Fruit fly (Drosophila melanogaster) whole organism, prepupa: ENCODE measurements around the gene CG9222.
A peak's percentile ranks its signal among the peaks of the same experiment; 100 is the strongest.

Experiments
- Blimp-1 ChIP-seq: fragments of 200-800 bp; sonication (Bioruptor generic); optimal IDR thresholded peaks from 3 replicates; lab custom pipeline; 2017; ENCODE audit warnings: missing biosample characterization, missing genetic modification characterization, mild to moderate bottlenecking, moderate library complexity, missing genetic modification reagents
- CG11294 ChIP-seq: fragments of 200-800 bp; sonication (Bioruptor generic); IDR thresholded peaks from 2 replicates; pipeline ENCODE4 v1.3.6; 2022; ENCODE audit warnings: missing biosample characterization, missing genetic modification characterization
- CG11902 ChIP-seq: fragments of 200-800 bp; sonication (Bioruptor generic); optimal IDR thresholded peaks from 3 replicates; lab custom pipeline; 2016; ENCODE audit warnings: missing biosample characterization, missing genetic modification characterization
- CG1621 ChIP-seq: fragments of 200-800 bp; sonication (Bioruptor generic); optimal IDR thresholded peaks from 3 replicates; lab custom pipeline; 2018; ENCODE audit warnings: missing biosample characterization, mild to moderate bottlenecking, missing genetic modification characterization
- CG16779 ChIP-seq: fragments of 200-800 bp; sonication (Bioruptor generic); optimal IDR thresholded peaks from 3 replicates; lab custom pipeline; 2017; ENCODE audit warnings: missing biosample characterization, mild to moderate bottlenecking, missing genetic modification characterization
- CG3032 ChIP-seq: fragments of 200-800 bp; optimal IDR thresholded peaks from 2 replicates; lab custom pipeline; 2019; ENCODE audit warnings: missing biosample characterization, mild to moderate bottlenecking, missing genetic modification characterization, moderate library complexity
- CG31627 ChIP-seq: fragments of 200-800 bp; sonication (Bioruptor generic); optimal IDR thresholded peaks from 3 replicates; lab custom pipeline; 2016; ENCODE audit warnings: missing biosample characterization, missing genetic modification characterization
- CG32006 ChIP-seq: fragments of 200-800 bp; sonication (Bioruptor generic); optimal IDR thresholded peaks from 3 replicates; lab custom pipeline; 2017; ENCODE audit warnings: missing biosample characterization, mild to moderate bottlenecking, missing genetic modification characterization
- CG34406 ChIP-seq: fragments of 200-800 bp; sonication (Bioruptor generic); optimal IDR thresholded peaks from 3 replicates; lab custom pipeline; 2016; ENCODE audit warnings: missing biosample characterization, missing genetic modification characterization
- CG3919 ChIP-seq: fragments of 200-800 bp; sonication (Bioruptor generic); optimal IDR thresholded peaks from 3 replicates; lab custom pipeline; 2016; ENCODE audit warnings: missing biosample characterization, missing genetic modification characterization
- CG4318 ChIP-seq: fragments of 200-800 bp; sonication (Bioruptor generic); optimal IDR thresholded peaks from 3 replicates; lab custom pipeline; 2017; ENCODE audit warnings: missing biosample characterization, mild to moderate bottlenecking, missing genetic modification characterization
- CG6163 ChIP-seq: fragments of 200-800 bp; sonication (Bioruptor generic); IDR thresholded peaks from 3 replicates; pipeline ENCODE4 v1.3.6; 2022; ENCODE audit warnings: missing biosample characterization, missing genetic modification characterization
- CG6792 ChIP-seq: fragments of 200-800 bp; sonication (Bioruptor generic); optimal IDR thresholded peaks from 3 replicates; lab custom pipeline; 2016; ENCODE audit warnings: missing biosample characterization, missing genetic modification characterization
- CG6854 ChIP-seq: fragments of 200-800 bp; sonication (Bioruptor generic); optimal IDR thresholded peaks from 2 replicates; lab custom pipeline; 2017; ENCODE audit warnings: missing biosample characterization, mild to moderate bottlenecking, missing genetic modification characterization
- CG7368 ChIP-seq: fragments of 200-800 bp; sonication (Bioruptor generic); optimal IDR thresholded peaks from 3 replicates; lab custom pipeline; 2016; ENCODE audit warnings: missing biosample characterization, missing genetic modification characterization
- CG8119 ChIP-seq: fragments of 200-800 bp; sonication (Bioruptor generic); IDR thresholded peaks from 3 replicates; pipeline ENCODE4 v1.3.6; 2022; ENCODE audit warnings: missing biosample characterization, missing genetic modification characterization
- CG8319 ChIP-seq: fragments of 200-800 bp; sonication (Bioruptor generic); optimal IDR thresholded peaks from 3 replicates; lab custom pipeline; 2016; ENCODE audit warnings: missing biosample characterization, missing genetic modification characterization
- CG8632 ChIP-seq: fragments of 200-800 bp; sonication (Bioruptor generic); optimal IDR thresholded peaks from 3 replicates; lab custom pipeline; 2016; ENCODE audit warnings: missing biosample characterization, missing genetic modification characterization
- CG9139 ChIP-seq: fragments of 200-800 bp; sonication (Bioruptor generic); optimal IDR thresholded peaks from 3 replicates; lab custom pipeline; 2017; ENCODE audit warnings: missing biosample characterization, mild to moderate bottlenecking, missing genetic modification characterization
- Eip75B ChIP-seq: fragments of 200-800 bp; sonication (Bioruptor generic); optimal IDR thresholded peaks from 3 replicates; lab custom pipeline; 2016; ENCODE audit warnings: missing biosample characterization, missing genetic modification characterization
- Eip78C ChIP-seq: fragments of 200-800 bp; sonication (Bioruptor generic); peaks from one replicate; lab custom pipeline; 2016; ENCODE audit warnings: missing biosample characterization, missing genetic modification characterization
- Eip93F ChIP-seq: fragments of 200-800 bp; sonication (Bioruptor generic); optimal IDR thresholded peaks from 2 replicates; lab custom pipeline; 2016; ENCODE audit warnings: missing biosample characterization, mild to moderate bottlenecking, missing genetic modification characterization
- Ets21C ChIP-seq: fragments of 200-800 bp; sonication (Bioruptor generic); optimal IDR thresholded peaks from 3 replicates; lab custom pipeline; 2016; ENCODE audit warnings: missing biosample characterization, missing genetic modification characterization
- Hr38 ChIP-seq: sonication (Bioruptor generic); optimal IDR thresholded peaks from 2 replicates; lab custom pipeline; 2016; ENCODE audit warnings: missing biosample characterization, missing genetic modification characterization
- Hr39 ChIP-seq: fragments of 200-800 bp; sonication (Bioruptor generic); optimal IDR thresholded peaks from 2 replicates; lab custom pipeline; 2016; ENCODE audit warnings: missing biosample characterization, missing genetic modification characterization
- Met ChIP-seq: fragments of 200-800 bp; sonication (Bioruptor generic); optimal IDR thresholded peaks from 3 replicates; lab custom pipeline; 2016; ENCODE audit warnings: missing biosample characterization, missing genetic modification characterization
- Sox14 ChIP-seq: fragments of 200-800 bp; sonication (Bioruptor generic); optimal IDR thresholded peaks from 3 replicates; lab custom pipeline; 2016; ENCODE audit warnings: missing biosample characterization, missing genetic modification characterization
- Sox15 ChIP-seq: fragments of 200-800 bp; sonication (Bioruptor generic); optimal IDR thresholded peaks from 3 replicates; lab custom pipeline; 2016; ENCODE audit warnings: missing biosample characterization, missing genetic modification characterization
- achi ChIP-seq: fragments of 200-800 bp; sonication (Bioruptor generic); optimal IDR thresholded peaks from 3 replicates; lab custom pipeline; 2016; ENCODE audit warnings: missing biosample characterization, missing genetic modification characterization
- acj6 ChIP-seq: fragments of 200-800 bp; sonication (Bioruptor generic); optimal IDR thresholded peaks from 3 replicates; lab custom pipeline; 2016; ENCODE audit warnings: missing biosample characterization, missing genetic modification characterization
- dac ChIP-seq: fragments of 200-800 bp; sonication (Bioruptor generic); optimal IDR thresholded peaks from 2 replicates; lab custom pipeline; 2017; ENCODE audit warnings: missing biosample characterization, mild to moderate bottlenecking, missing genetic modification characterization
- dsx ChIP-seq: fragments of 200-800 bp; optimal IDR thresholded peaks from 3 replicates; lab custom pipeline; 2019; ENCODE audit warnings: missing biosample characterization, mild to moderate bottlenecking, missing genetic modification characterization, moderate library complexity; ENCODE audit not compliant: poor library complexity, severe bottlenecking
- esn ChIP-seq: fragments of 200-800 bp; sonication (Bioruptor generic); optimal IDR thresholded peaks from 2 replicates; lab custom pipeline; 2016; ENCODE audit warnings: missing biosample characterization, mild to moderate bottlenecking, missing genetic modification characterization, moderate library complexity
- fd59A ChIP-seq: fragments of 200-800 bp; sonication (Bioruptor generic); optimal IDR thresholded peaks from 2 replicates; lab custom pipeline; 2017; ENCODE audit warnings: missing biosample characterization, mild to moderate bottlenecking, missing genetic modification characterization, missing genetic modification reagents
- fd85E ChIP-seq: fragments of 200-800 bp; sonication (Bioruptor generic); optimal IDR thresholded peaks from 3 replicates; lab custom pipeline; 2016; ENCODE audit warnings: missing biosample characterization, missing genetic modification characterization
- lz ChIP-seq: fragments of 200-800 bp; sonication (Bioruptor generic); optimal IDR thresholded peaks from 3 replicates; lab custom pipeline; 2016; ENCODE audit warnings: missing biosample characterization, missing genetic modification characterization
- net ChIP-seq: fragments of 200-800 bp; sonication (Bioruptor generic); optimal IDR thresholded peaks from 3 replicates; lab custom pipeline; 2016; ENCODE audit warnings: missing biosample characterization, missing genetic modification characterization
- pdm3 ChIP-seq: fragments of 200-800 bp; sonication (Bioruptor generic); optimal IDR thresholded peaks from 3 replicates; lab custom pipeline; 2016; ENCODE audit warnings: missing biosample characterization, missing genetic modification characterization
- spab ChIP-seq: fragments of 200-800 bp; sonication (Bioruptor generic); optimal IDR thresholded peaks from 2 replicates; lab custom pipeline; 2017; ENCODE audit warnings: missing biosample characterization, mild to moderate bottlenecking, missing genetic modification characterization, missing genetic modification reagents
- ss ChIP-seq, 2 experiments: fragments of 200-800 bp; sonication (Bioruptor generic); optimal IDR thresholded peaks; 2 replicates in 1 of 2; 3 replicates in 1 of 2; lab custom pipeline; 2017 to 2018; ENCODE audit warnings: mild to moderate bottlenecking in 2 of 2, missing biosample characterization in 2 of 2, missing genetic modification characterization in 2 of 2, moderate library complexity in 1 of 2
- svp ChIP-seq: fragments of 200-800 bp; sonication (Bioruptor generic); peaks from one replicate; lab custom pipeline; 2016; ENCODE audit warnings: missing biosample characterization, missing genetic modification characterization
- topi ChIP-seq: fragments of 200-800 bp; sonication (Bioruptor generic); optimal IDR thresholded peaks from 3 replicates; lab custom pipeline; 2016; ENCODE audit warnings: missing biosample characterization, missing genetic modification characterization
- vri ChIP-seq: fragments of 200-800 bp; sonication (Bioruptor generic); optimal IDR thresholded peaks from 3 replicates; lab custom pipeline; 2016; ENCODE audit warnings: missing biosample characterization, mild to moderate bottlenecking, missing genetic modification characterization

CG9222 gene

DNA sequence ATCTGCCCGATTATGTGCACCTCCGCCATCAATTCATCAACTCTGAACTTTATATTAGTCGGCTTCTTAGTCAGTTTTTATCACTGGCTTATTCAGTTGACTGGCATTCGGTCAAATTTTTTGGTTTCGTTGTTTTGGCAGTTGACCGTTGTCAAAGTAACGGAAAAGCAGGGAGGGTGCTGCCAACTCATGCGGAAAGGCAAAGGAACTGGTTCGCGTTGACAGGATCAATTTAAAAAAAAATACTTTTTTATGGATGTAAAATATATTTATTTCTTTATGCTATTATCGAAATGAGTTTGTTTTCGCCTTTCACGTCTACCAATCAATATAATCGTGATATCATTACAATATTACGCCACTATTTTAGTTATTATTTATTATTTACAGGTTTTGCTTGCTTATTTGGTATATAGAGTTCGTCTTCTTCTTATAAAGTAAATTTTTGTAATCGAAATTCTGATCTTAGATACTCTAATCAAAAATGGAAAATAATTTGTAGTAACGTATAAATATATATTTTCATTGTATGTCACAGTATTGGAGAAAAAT lies at the start of gene CG9222, which contains the start of the genes B9d2 and tctn:
Gene CG9222, plus strand, starts transcription at position 502 of the 552 bp plus-strand sequence.
Gene B9d2, minus strand, starts transcription at position 130 of the 552 bp plus-strand sequence.
Gene tctn, minus strand, starts transcription at position 130 of the 552 bp plus-strand sequence.
- TF ChIP-seq CG7368 (GFP tag; lab: Kevin White, UChicago) (no peak), fd85E (no peak), CG1621 (no peak), Met (GFP tag; lab: Kevin White, UChicago) (no peak), esn (no peak), CG3919 (GFP tag; lab: Kevin White, UChicago) (no peak), Blimp-1 (GFP tag; lab: Kevin White, UChicago) (no peak), CG8119 (GFP tag; lab: Robert Waterston, UW) (no peak), CG16779 (tag; lab: Kevin White, UChicago) (no peak), ss (GFP tag; optimal IDR thresholded peaks at IDR 0.05; lab: Kevin White, UChicago) (no peak), Ets21C (GFP tag; lab: Kevin White, UChicago) (no peak), CG6163 (GFP tag; lab: Robert Waterston, UW) (no peak), svp (GFP tag; lab: Kevin White, UChicago) (no peak), CG9139 (no peak), Sox14 (GFP tag; lab: Kevin White, UChicago) (no peak), lz (GFP tag; lab: Kevin White, UChicago) (no peak), dac (GFP tag; lab: Kevin White, UChicago) (no peak), CG11902 (no peak), pdm3 (no peak), CG32006 (GFP tag; lab: Kevin White, UChicago) (no peak)

DNA sequence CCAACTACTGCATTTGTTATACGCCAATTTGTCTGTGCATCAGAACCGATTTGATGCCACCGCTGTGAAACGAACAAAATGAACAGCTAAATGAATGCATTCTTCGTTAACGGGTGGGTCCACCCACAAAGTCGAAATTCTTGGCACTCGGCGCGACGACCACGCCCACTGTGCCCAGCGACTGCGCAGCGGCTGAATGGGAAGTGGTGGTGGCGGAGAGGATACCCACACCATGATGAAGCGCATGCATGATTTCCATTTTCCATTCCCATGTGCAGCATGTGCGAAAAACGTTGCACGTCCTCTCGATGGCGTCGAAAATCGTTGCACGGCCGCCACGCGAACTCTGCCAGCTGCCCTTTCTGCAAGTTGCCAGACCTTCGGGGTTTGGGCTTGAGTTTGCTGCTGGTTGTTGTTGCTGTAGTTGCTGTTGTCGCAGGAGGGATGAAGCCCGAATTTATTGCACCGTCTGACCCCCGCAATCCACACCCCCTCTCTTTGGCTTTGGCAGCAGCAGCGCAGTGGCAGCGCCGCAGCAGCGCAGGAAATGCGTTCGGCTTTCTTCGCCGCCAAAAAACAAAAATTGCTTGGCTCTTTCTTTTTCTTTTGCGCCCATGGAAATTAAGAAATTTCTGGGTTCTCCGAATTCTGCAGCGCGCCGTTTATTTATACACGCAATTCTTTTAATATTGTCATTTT lies 49.5 kb upstream of the CG9222 start:
- TF ChIP-seq Met (GFP tag; lab: Kevin White, UChicago) (peak; percentile 100), CG6792 (GFP tag; lab: Kevin White, UChicago) (no peak), Ets21C (GFP tag; lab: Kevin White, UChicago) (no peak), CG6163 (GFP tag; lab: Robert Waterston, UW) (peak; percentile 29; the same call in 1 of the 3 replicates), Eip75B (no peak), CG8632 (no peak), Hr39 (GFP tag; lab: Kevin White, UChicago) (peak; percentile 4), Blimp-1 (GFP tag; lab: Kevin White, UChicago) (peak; percentile 42), Eip93F (GFP tag; lab: Kevin White, UChicago) (peak; percentile 73), topi (GFP tag; lab: Kevin White, UChicago) (no peak), ss (GFP tag; optimal IDR thresholded peaks at IDR 0.05; lab: Kevin White, UChicago) (peak; percentile 54 to 73), CG6854 (GFP tag; lab: Kevin White, UChicago) (peak; percentile 72), Eip78C (GFP tag; lab: Kevin White, UChicago) (peak; percentile 93), svp (GFP tag; lab: Kevin White, UChicago) (peak; percentile 93)

DNA sequence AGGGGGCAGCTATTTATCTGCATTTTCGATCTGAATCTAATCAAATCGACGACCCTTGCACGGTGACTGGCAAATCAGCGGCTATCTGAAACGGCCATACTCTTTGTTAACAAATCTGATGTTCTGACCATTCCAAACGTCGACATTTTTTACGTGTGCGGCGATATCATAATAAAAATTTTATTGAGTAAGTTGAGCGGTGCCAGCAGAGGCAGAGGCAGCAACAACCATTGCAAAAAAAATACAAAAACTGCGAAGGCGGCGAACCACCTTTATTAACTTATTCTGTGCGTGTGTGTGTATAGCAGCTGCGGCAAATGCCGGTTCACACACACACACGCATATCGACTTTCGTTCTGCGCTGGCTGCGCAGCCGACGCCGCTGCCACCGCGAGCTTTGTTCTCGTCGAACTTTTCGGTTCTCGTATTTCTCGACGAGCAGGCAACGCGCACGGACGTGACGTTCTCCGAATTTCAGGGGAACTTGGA lies 48.6 kb upstream of the CG9222 start, which contains the start of gene Kr-h1:
Gene Kr-h1, plus strand, starts transcription at position 447 of the 489 bp plus-strand sequence.
- TF ChIP-seq Blimp-1 (GFP tag; lab: Kevin White, UChicago) (peak; percentile 54), dsx (GFP tag; lab: Kevin White, UChicago) (no peak), Eip78C (GFP tag; lab: Kevin White, UChicago) (peak; percentile 71), esn (no peak), CG9139 (no peak), acj6 (GFP tag; lab: Kevin White, UChicago) (no peak), CG4318 (GFP tag; lab: Kevin White, UChicago) (no peak), achi (GFP tag; lab: Kevin White, UChicago) (no peak), vri (GFP tag; lab: Kevin White, UChicago) (peak; percentile 84), CG31627 (GFP tag; lab: Kevin White, UChicago) (no peak), CG34406 (no peak), CG11294 (GFP tag; lab: Robert Waterston, UW) (no peak), spab (GFP tag; lab: Kevin White, UChicago) (no peak), Hr38 (no peak), net (GFP tag; lab: Kevin White, UChicago) (no peak), CG3032 (tag; lab: Kevin White, UChicago) (no peak), Met (GFP tag; lab: Kevin White, UChicago) (peak; percentile 90), Sox14 (GFP tag; lab: Kevin White, UChicago) (peak; percentile 41), Sox15 (GFP tag; lab: Kevin White, UChicago) (no peak), Eip93F (GFP tag; lab: Kevin White, UChicago) (no peak), CG6854 (GFP tag; lab: Kevin White, UChicago) (peak; percentile 13), fd59A (GFP tag; lab: Kevin White, UChicago) (no peak), svp (GFP tag; lab: Kevin White, UChicago) (peak; percentile 68), CG8319 (GFP tag; lab: Kevin White, UChicago) (no peak)
